Fruit fly (Drosophila melanogaster) whole organism, prepupa: ENCODE results near the gene Mst27D.

Experiments
- Blimp-1 ChIP-seq: fragments of 200-800 bp; sonication (Bioruptor generic); optimal IDR thresholded peaks from 3 replicates; lab custom pipeline; 2017; ENCODE audit warnings: missing biosample characterization, missing genetic modification characterization, mild to moderate bottlenecking, moderate library complexity, missing genetic modification reagents
- CG10631 ChIP-seq: fragments of 200-800 bp; sonication (Bioruptor generic); optimal IDR thresholded peaks from 2 replicates; lab custom pipeline; 2016; ENCODE audit warnings: missing biosample characterization, missing genetic modification characterization
- CG11294 ChIP-seq: fragments of 200-800 bp; sonication (Bioruptor generic); IDR thresholded peaks from 2 replicates; pipeline ENCODE4 v1.3.6; 2022; ENCODE audit warnings: missing biosample characterization, missing genetic modification characterization
- CG11762 ChIP-seq: fragments of 200-800 bp; sonication (Bioruptor generic); optimal IDR thresholded peaks from 3 replicates; lab custom pipeline; 2016; ENCODE audit warnings: missing biosample characterization, missing genetic modification characterization; ENCODE audit not compliant: insufficient read depth
- CG15336 ChIP-seq: fragments of 200-800 bp; sonication (Bioruptor generic); IDR thresholded peaks from 2 replicates; pipeline ENCODE4 v1.3.6; 2022; ENCODE audit warnings: missing biosample characterization, missing genetic modification characterization
- CG16779 ChIP-seq: fragments of 200-800 bp; sonication (Bioruptor generic); optimal IDR thresholded peaks from 3 replicates; lab custom pipeline; 2017; ENCODE audit warnings: missing biosample characterization, mild to moderate bottlenecking, missing genetic modification characterization
- CG3032 ChIP-seq: fragments of 200-800 bp; optimal IDR thresholded peaks from 2 replicates; lab custom pipeline; 2019; ENCODE audit warnings: missing biosample characterization, mild to moderate bottlenecking, missing genetic modification characterization, moderate library complexity
- CG31627 ChIP-seq: fragments of 200-800 bp; sonication (Bioruptor generic); optimal IDR thresholded peaks from 3 replicates; lab custom pipeline; 2016; ENCODE audit warnings: missing biosample characterization, missing genetic modification characterization
- CG32006 ChIP-seq: fragments of 200-800 bp; sonication (Bioruptor generic); optimal IDR thresholded peaks from 3 replicates; lab custom pipeline; 2017; ENCODE audit warnings: missing biosample characterization, mild to moderate bottlenecking, missing genetic modification characterization
- CG4318 ChIP-seq: fragments of 200-800 bp; sonication (Bioruptor generic); optimal IDR thresholded peaks from 3 replicates; lab custom pipeline; 2017; ENCODE audit warnings: missing biosample characterization, mild to moderate bottlenecking, missing genetic modification characterization
- CG6163 ChIP-seq: fragments of 200-800 bp; sonication (Bioruptor generic); IDR thresholded peaks from 3 replicates; pipeline ENCODE4 v1.3.6; 2022; ENCODE audit warnings: missing biosample characterization, missing genetic modification characterization
- CG6276 ChIP-seq: fragments of 200-800 bp; sonication (Bioruptor generic); optimal IDR thresholded peaks from 2 replicates; lab custom pipeline; 2017; ENCODE audit warnings: missing biosample characterization, mild to moderate bottlenecking, missing genetic modification characterization
- CG6808 ChIP-seq: fragments of 200-800 bp; sonication (Bioruptor generic); optimal IDR thresholded peaks from 3 replicates; lab custom pipeline; 2017; ENCODE audit warnings: missing biosample characterization, missing genetic modification characterization, mild to moderate bottlenecking, moderate library complexity, missing genetic modification reagents
- CG6854 ChIP-seq: fragments of 200-800 bp; sonication (Bioruptor generic); optimal IDR thresholded peaks from 2 replicates; lab custom pipeline; 2017; ENCODE audit warnings: missing biosample characterization, mild to moderate bottlenecking, missing genetic modification characterization
- CG7368 ChIP-seq: fragments of 200-800 bp; sonication (Bioruptor generic); optimal IDR thresholded peaks from 3 replicates; lab custom pipeline; 2016; ENCODE audit warnings: missing biosample characterization, missing genetic modification characterization
- CG8119 ChIP-seq: fragments of 200-800 bp; sonication (Bioruptor generic); IDR thresholded peaks from 3 replicates; pipeline ENCODE4 v1.3.6; 2022; ENCODE audit warnings: missing biosample characterization, missing genetic modification characterization
- CG8632 ChIP-seq: fragments of 200-800 bp; sonication (Bioruptor generic); optimal IDR thresholded peaks from 3 replicates; lab custom pipeline; 2016; ENCODE audit warnings: missing biosample characterization, missing genetic modification characterization
- Eip75B ChIP-seq: fragments of 200-800 bp; sonication (Bioruptor generic); optimal IDR thresholded peaks from 3 replicates; lab custom pipeline; 2016; ENCODE audit warnings: missing biosample characterization, missing genetic modification characterization
- Eip78C ChIP-seq: fragments of 200-800 bp; sonication (Bioruptor generic); peaks from one replicate; lab custom pipeline; 2016; ENCODE audit warnings: missing biosample characterization, missing genetic modification characterization
- Eip93F ChIP-seq: fragments of 200-800 bp; sonication (Bioruptor generic); optimal IDR thresholded peaks from 2 replicates; lab custom pipeline; 2016; ENCODE audit warnings: missing biosample characterization, mild to moderate bottlenecking, missing genetic modification characterization
- Ets21C ChIP-seq: fragments of 200-800 bp; sonication (Bioruptor generic); optimal IDR thresholded peaks from 3 replicates; lab custom pipeline; 2016; ENCODE audit warnings: missing biosample characterization, missing genetic modification characterization
- Ets96B ChIP-seq: fragments of 200-800 bp; optimal IDR thresholded peaks from 2 replicates; lab custom pipeline; 2019; ENCODE audit warnings: missing biosample characterization, mild to moderate bottlenecking, missing genetic modification characterization, moderate library complexity
- Gug ChIP-seq: fragments of 200-800 bp; sonication (Bioruptor generic); IDR thresholded peaks from 2 replicates; pipeline ENCODE4 v1.3.6; 2022; ENCODE audit warnings: missing biosample characterization, missing genetic modification characterization
- Hr39 ChIP-seq: fragments of 200-800 bp; sonication (Bioruptor generic); optimal IDR thresholded peaks from 2 replicates; lab custom pipeline; 2016; ENCODE audit warnings: missing biosample characterization, missing genetic modification characterization
- Hr4 ChIP-seq: fragments of 200-800 bp; sonication (Bioruptor generic); optimal IDR thresholded peaks from 3 replicates; lab custom pipeline; 2016; ENCODE audit warnings: missing biosample characterization, missing genetic modification characterization
- Lpt ChIP-seq: fragments of 200-800 bp; sonication (Bioruptor generic); optimal IDR thresholded peaks from 3 replicates; lab custom pipeline; 2016; ENCODE audit warnings: missing biosample characterization, missing genetic modification characterization
- Met ChIP-seq: fragments of 200-800 bp; sonication (Bioruptor generic); optimal IDR thresholded peaks from 3 replicates; lab custom pipeline; 2016; ENCODE audit warnings: missing biosample characterization, missing genetic modification characterization
- OdsH ChIP-seq: fragments of 200-800 bp; sonication (Bioruptor generic); optimal IDR thresholded peaks from 3 replicates; lab custom pipeline; 2016; ENCODE audit warnings: missing biosample characterization, missing genetic modification characterization
- Sox102F ChIP-seq: fragments of 200-800 bp; sonication (Bioruptor generic); optimal IDR thresholded peaks from 2 replicates; lab custom pipeline; 2016; ENCODE audit warnings: missing biosample characterization, mild to moderate bottlenecking, missing genetic modification characterization
- Sox14 ChIP-seq: fragments of 200-800 bp; sonication (Bioruptor generic); optimal IDR thresholded peaks from 3 replicates; lab custom pipeline; 2016; ENCODE audit warnings: missing biosample characterization, missing genetic modification characterization
- Sox15 ChIP-seq: fragments of 200-800 bp; sonication (Bioruptor generic); optimal IDR thresholded peaks from 3 replicates; lab custom pipeline; 2016; ENCODE audit warnings: missing biosample characterization, missing genetic modification characterization
- achi ChIP-seq: fragments of 200-800 bp; sonication (Bioruptor generic); optimal IDR thresholded peaks from 3 replicates; lab custom pipeline; 2016; ENCODE audit warnings: missing biosample characterization, missing genetic modification characterization
- cyc ChIP-seq: fragments of 200-800 bp; sonication (Bioruptor generic); optimal IDR thresholded peaks from 3 replicates; lab custom pipeline; 2016; ENCODE audit warnings: missing biosample characterization, missing genetic modification characterization
- dac ChIP-seq: fragments of 200-800 bp; sonication (Bioruptor generic); optimal IDR thresholded peaks from 2 replicates; lab custom pipeline; 2017; ENCODE audit warnings: missing biosample characterization, mild to moderate bottlenecking, missing genetic modification characterization
- dsx ChIP-seq: fragments of 200-800 bp; optimal IDR thresholded peaks from 3 replicates; lab custom pipeline; 2019; ENCODE audit warnings: missing biosample characterization, mild to moderate bottlenecking, missing genetic modification characterization, moderate library complexity; ENCODE audit not compliant: poor library complexity, severe bottlenecking
- esn ChIP-seq: fragments of 200-800 bp; sonication (Bioruptor generic); optimal IDR thresholded peaks from 2 replicates; lab custom pipeline; 2016; ENCODE audit warnings: missing biosample characterization, mild to moderate bottlenecking, missing genetic modification characterization, moderate library complexity
- fd59A ChIP-seq: fragments of 200-800 bp; sonication (Bioruptor generic); optimal IDR thresholded peaks from 2 replicates; lab custom pipeline; 2017; ENCODE audit warnings: missing biosample characterization, mild to moderate bottlenecking, missing genetic modification characterization, missing genetic modification reagents
- fd85E ChIP-seq: fragments of 200-800 bp; sonication (Bioruptor generic); optimal IDR thresholded peaks from 3 replicates; lab custom pipeline; 2016; ENCODE audit warnings: missing biosample characterization, missing genetic modification characterization
- fkh ChIP-seq: fragments of 200-800 bp; sonication (Bioruptor generic); optimal IDR thresholded peaks from 3 replicates; lab custom pipeline; 2017; ENCODE audit warnings: missing biosample characterization, mild to moderate bottlenecking, missing genetic modification characterization, moderate library complexity
- net ChIP-seq: fragments of 200-800 bp; sonication (Bioruptor generic); optimal IDR thresholded peaks from 3 replicates; lab custom pipeline; 2016; ENCODE audit warnings: missing biosample characterization, missing genetic modification characterization
- pdm3 ChIP-seq: fragments of 200-800 bp; sonication (Bioruptor generic); optimal IDR thresholded peaks from 3 replicates; lab custom pipeline; 2016; ENCODE audit warnings: missing biosample characterization, missing genetic modification characterization
- salr ChIP-seq, 2 experiments: fragments of 200-800 bp; sonication (Bioruptor generic); optimal IDR thresholded peaks; 3 replicates each; lab custom pipeline; 2016 to 2018; ENCODE audit warnings: missing biosample characterization in 2 of 2, missing genetic modification characterization in 2 of 2, mild to moderate bottlenecking in 1 of 2
- spab ChIP-seq: fragments of 200-800 bp; sonication (Bioruptor generic); optimal IDR thresholded peaks from 2 replicates; lab custom pipeline; 2017; ENCODE audit warnings: missing biosample characterization, mild to moderate bottlenecking, missing genetic modification characterization, missing genetic modification reagents
- ss ChIP-seq, 2 experiments: fragments of 200-800 bp; sonication (Bioruptor generic); optimal IDR thresholded peaks; 2 replicates in 1 of 2; 3 replicates in 1 of 2; lab custom pipeline; 2017 to 2018; ENCODE audit warnings: mild to moderate bottlenecking in 2 of 2, missing biosample characterization in 2 of 2, missing genetic modification characterization in 2 of 2, moderate library complexity in 1 of 2
- topi ChIP-seq: fragments of 200-800 bp; sonication (Bioruptor generic); optimal IDR thresholded peaks from 3 replicates; lab custom pipeline; 2016; ENCODE audit warnings: missing biosample characterization, missing genetic modification characterization

Gene Mst27D

dm6 chr2L:7081307-7081706 lies 20.7 kb upstream of the Mst27D start (continued):
- TF ChIP-seq topi (GFP tag; lab: Kevin White, UChicago) (no peak), OdsH (GFP tag; lab: Kevin White, UChicago) (peak; percentile 17), Sox102F (GFP tag; lab: Kevin White, UChicago) (no peak), dac (GFP tag; lab: Kevin White, UChicago) (no peak), Eip75B (GFP tag; lab: Kevin White, UChicago) (no peak), CG11294 (GFP tag; lab: Robert Waterston, UW) (no peak), CG6163 (GFP tag; lab: Robert Waterston, UW) (no peak), CG32006 (peak; percentile 44), CG6276 (GFP tag; lab: Kevin White, UChicago) (no peak), CG3032 (tag; lab: Kevin White, UChicago) (no peak), CG4318 (GFP tag; lab: Kevin White, UChicago) (no peak), CG8119 (GFP tag; lab: Robert Waterston, UW) (0 out of 3 replicates have a peak, but pooled peaks have one; percentile 21), Ets96B (no peak)

- TF ChIP-seq Ets96B = peak; percentile 52
- TF ChIP-seq Eip78C (GFP tag; lab: Kevin White, UChicago) = peak; percentile 62
- TF ChIP-seq Sox15 (GFP tag; lab: Kevin White, UChicago) = no peak
- no peak for TF ChIP-seq Lpt
- no peak for TF ChIP-seq pdm3
- no peak for TF ChIP-seq CG32006
- TF ChIP-seq CG10631 (GFP tag; lab: Kevin White, UChicago) = peak; percentile 23
- TF ChIP-seq salr (GFP tag; optimal IDR thresholded peaks at IDR 0.05; lab: Kevin White, UChicago) = no peak
- no peak for TF ChIP-seq spab (GFP tag; lab: Kevin White, UChicago)
- TF ChIP-seq CG6854 (GFP tag; lab: Kevin White, UChicago) = no peak
- no peak for TF ChIP-seq CG16779
- TF ChIP-seq fkh (GFP tag; lab: Kevin White, UChicago) = no peak
- no peak for TF ChIP-seq OdsH (GFP tag; lab: Kevin White, UChicago)
- no peak for TF ChIP-seq cyc
- no peak for TF ChIP-seq Blimp-1
- no peak for TF ChIP-seq Eip93F (GFP tag; lab: Kevin White, UChicago)
- TF ChIP-seq Sox14 (GFP tag; lab: Kevin White, UChicago) = no peak
- peak; percentile 3 for TF ChIP-seq CG3032 (tag; lab: Kevin White, UChicago)
- TF ChIP-seq fd85E = no peak
- peak; percentile 68 for TF ChIP-seq dsx (GFP tag; lab: Kevin White, UChicago)
Observed at dm6 chr2L:7076804-7077203, 16.2 kb upstream of the Mst27D start.

DNA sequence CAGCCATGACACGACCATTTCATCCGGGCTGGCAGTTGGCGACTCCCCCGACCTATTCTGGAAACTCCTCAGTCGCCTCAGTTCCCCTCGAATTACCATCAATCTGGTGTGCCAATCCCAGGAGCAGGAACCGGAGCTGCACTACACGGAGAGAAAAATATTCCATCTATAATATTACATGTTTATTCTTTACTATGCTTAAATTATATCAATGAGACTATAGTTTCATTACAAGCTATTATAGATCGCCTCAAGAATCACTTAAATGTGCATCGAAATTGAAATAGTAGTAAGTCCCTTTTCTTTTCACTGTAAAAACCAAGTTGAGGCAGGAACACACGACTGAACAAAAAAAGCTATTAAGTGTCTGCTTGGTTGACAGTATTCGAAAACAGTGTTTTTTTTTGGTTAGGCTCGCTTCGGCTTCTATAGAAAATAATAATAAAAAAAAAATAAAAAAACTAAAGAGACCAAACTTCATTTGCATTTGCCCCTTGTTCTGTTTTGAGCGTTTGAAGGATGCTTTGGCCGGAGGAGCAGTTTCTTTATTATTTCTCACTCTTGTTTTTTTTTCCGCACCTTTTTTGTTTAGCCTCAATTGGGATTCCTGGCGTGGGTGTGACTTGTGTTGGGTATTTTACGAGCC lies 15.5 kb upstream of the Mst27D start:
- TF ChIP-seq CG15336 (GFP tag; lab: Robert Waterston, UW) (peak; percentile 80), achi (GFP tag; lab: Kevin White, UChicago) (peak; percentile 83), CG8632 (GFP tag; lab: Kevin White, UChicago) (peak; percentile 75), Blimp-1 (no peak), fd59A (GFP tag; lab: Kevin White, UChicago) (peak; percentile 89), dac (GFP tag; lab: Kevin White, UChicago) (peak; percentile 36), Sox102F (GFP tag; lab: Kevin White, UChicago) (peak; percentile 32), CG6276 (GFP tag; lab: Kevin White, UChicago) (peak; percentile 44), Ets96B (peak; percentile 94), CG7368 (GFP tag; lab: Kevin White, UChicago) (peak; percentile 56), ss (GFP tag; optimal IDR thresholded peaks at IDR 0.05; lab: Kevin White, UChicago) (peak; percentile 91 to 94), Sox15 (GFP tag; lab: Kevin White, UChicago) (peak; percentile 67), Sox14 (GFP tag; lab: Kevin White, UChicago) (peak; percentile 82), dsx (GFP tag; lab: Kevin White, UChicago) (peak; percentile 93), Ets21C (peak; percentile 30), Gug (GFP tag; lab: Robert Waterston, UW) (peak; percentile 69; the same call in 1 of the 2 replicates), CG6808 (GFP tag; lab: Kevin White, UChicago) (peak; percentile 88), CG6163 (GFP tag; lab: Robert Waterston, UW) (peak; percentile 94), CG31627 (peak; percentile 42), Hr4 (GFP tag; lab: Kevin White, UChicago) (peak; percentile 72), esn (GFP tag; lab: Kevin White, UChicago) (peak; percentile 65), fkh (GFP tag; lab: Kevin White, UChicago) (no peak), CG6854 (GFP tag; lab: Kevin White, UChicago) (no peak), CG11762 (GFP tag; lab: Kevin White, UChicago) (peak; percentile 54), Met (peak; percentile 47), cyc (peak; percentile 44), topi (GFP tag; lab: Kevin White, UChicago) (peak; percentile 60), net (GFP tag; lab: Kevin White, UChicago) (peak; percentile 82), Hr39 (GFP tag; lab: Kevin White, UChicago) (peak; percentile 45)
